Worm (Caenorhabditis elegans) whole organism, L1 larva: ENCODE data around the gene srh-194.
"Not testable (repeated sequence)": the region's sequence is repeated elsewhere in the genome, so short reads cannot be mapped to it uniquely, and the experiment has no call there.

Source experiments
- C34B4.2 ChIP-seq: sonication (generic microtip); optimal IDR thresholded peaks from 2 replicates; lab custom pipeline; 2017; ENCODE audit warnings: mild to moderate bottlenecking, missing genetic modification characterization, missing compliant biosample characterization
- blmp-1 ChIP-seq: fragments of 150-350 bp; optimal IDR thresholded peaks from 2 replicates; lab custom pipeline; 2014; ENCODE audit warnings: missing biosample characterization, missing genetic modification characterization
- ceh-8 ChIP-seq: fragments of 200-800 bp; sonication (Bioruptor generic); optimal IDR thresholded peaks from 2 replicates; lab custom pipeline; 2018; ENCODE audit warnings: mild to moderate bottlenecking, missing genetic modification characterization, moderate library complexity, missing compliant biosample characterization
- ceh-82 ChIP-seq, 3 experiments: fragments of 150-350 bp in 1 of 3; sonication (generic microtip) in 2 of 3; optimal IDR thresholded peaks; 2 replicates each; lab custom pipeline; 2014 to 2017; ENCODE audit warnings: missing biosample characterization in 3 of 3, missing genetic modification characterization in 3 of 3
- ceh-90 ChIP-seq: sonication (generic microtip); optimal IDR thresholded peaks from 2 replicates; lab custom pipeline; 2016; ENCODE audit warnings: missing genetic modification characterization, missing compliant biosample characterization
- dpl-1 ChIP-seq, 3 experiments: fragments of 150-350 bp in 2 of 3; sonication (generic microtip) in 1 of 3; optimal IDR thresholded peaks; 2 replicates each; lab custom pipeline; 2014 to 2017; ENCODE audit warnings: missing biosample characterization in 3 of 3, missing genetic modification characterization in 3 of 3, missing genetic modification reagents in 3 of 3
- efl-1 ChIP-seq, 4 experiments: fragments of 150-350 bp; optimal IDR thresholded peaks in 3 of 4; peaks in 1 of 4; 1 replicate in 1 of 4; 2 replicates in 3 of 4; lab custom pipeline; 2014; ENCODE audit warnings: missing biosample characterization in 2 of 4, missing genetic modification characterization in 2 of 4, missing genetic modification reagents in 2 of 4
- egl-13 ChIP-seq: sonication (generic microtip); optimal IDR thresholded peaks from 2 replicates; lab custom pipeline; 2016; ENCODE audit warnings: missing genotype, missing genetic modification reagents, missing genetic modification characterization, missing compliant biosample characterization
- elt-2 ChIP-seq: sonication (generic microtip); optimal IDR thresholded peaks from 2 replicates; lab custom pipeline; 2016; ENCODE audit warnings: missing genetic modification characterization, mild to moderate bottlenecking, inconsistent platforms, missing compliant biosample characterization, missing genetic modification reagents
- fkh-4 ChIP-seq: sonication (generic microtip); optimal IDR thresholded peaks from 2 replicates; lab custom pipeline; 2016; ENCODE audit warnings: missing compliant biosample characterization, missing genetic modification characterization, borderline replicate concordance
- lin-14 ChIP-seq: fragments of 200-800 bp; sonication (Bioruptor generic); optimal IDR thresholded peaks from 2 replicates; lab custom pipeline; 2018; ENCODE audit warnings: mild to moderate bottlenecking, missing genetic modification characterization, moderate library complexity, missing compliant biosample characterization
- lin-35 ChIP-seq, 2 experiments: fragments of 150-350 bp; optimal IDR thresholded peaks; 2 replicates each; lab custom pipeline; 2014; ENCODE audit warnings: missing biosample characterization in 2 of 2, missing genetic modification characterization in 2 of 2, missing genetic modification reagents in 2 of 2
- lin-39 ChIP-seq: fragments of 150-350 bp; optimal IDR thresholded peaks from 2 replicates; lab custom pipeline; 2014; ENCODE audit warnings: missing biosample characterization, missing genetic modification reagents, missing genetic modification characterization
- lir-3 ChIP-seq: sonication (generic microtip); optimal IDR thresholded peaks from 2 replicates; lab custom pipeline; 2016; ENCODE audit warnings: mild to moderate bottlenecking, missing genetic modification characterization, moderate library complexity, missing compliant biosample characterization; ENCODE audit not compliant: poor library complexity
- lsy-2 ChIP-seq, 2 experiments: fragments of 150-350 bp; optimal IDR thresholded peaks; 2 replicates each; lab custom pipeline; 2014; ENCODE audit warnings: missing biosample characterization in 2 of 2, missing genetic modification characterization in 2 of 2
- mef-2 ChIP-seq: fragments of 150-350 bp; optimal IDR thresholded peaks from 2 replicates; lab custom pipeline; 2014; ENCODE audit warnings: missing biosample characterization, missing genetic modification characterization
- mep-1 ChIP-seq: fragments of 150-350 bp; optimal IDR thresholded peaks from 2 replicates; lab custom pipeline; 2014; ENCODE audit warnings: missing biosample characterization, missing genetic modification characterization
- nhr-47 ChIP-seq: sonication (generic microtip); optimal IDR thresholded peaks from 2 replicates; lab custom pipeline; 2016; ENCODE audit warnings: mild to moderate bottlenecking, missing genetic modification characterization, moderate library complexity, missing compliant biosample characterization
- nhr-71 ChIP-seq: sonication (generic microtip); optimal IDR thresholded peaks from 2 replicates; lab custom pipeline; 2016; ENCODE audit warnings: mild to moderate bottlenecking, missing genetic modification characterization, moderate library complexity, missing compliant biosample characterization
- nhr-84 ChIP-seq: sonication (generic microtip); optimal IDR thresholded peaks from 2 replicates; lab custom pipeline; 2017; ENCODE audit warnings: missing biosample characterization, missing genetic modification characterization
- nhr-85 ChIP-seq: sonication (generic microtip); peaks from one replicate; lab custom pipeline; 2016; ENCODE audit warnings: missing genetic modification characterization, inconsistent platforms, missing compliant biosample characterization
- skn-1 ChIP-seq: fragments of 150-350 bp; optimal IDR thresholded peaks from 2 replicates; lab custom pipeline; 2014; ENCODE audit warnings: missing biosample characterization, missing genetic modification characterization
- snpc-4 ChIP-seq: fragments of 150-350 bp; optimal IDR thresholded peaks from 2 replicates; lab custom pipeline; 2014; ENCODE audit warnings: missing biosample characterization, missing genetic modification characterization
- sox-4 ChIP-seq: sonication (generic microtip); optimal IDR thresholded peaks from 2 replicates; lab custom pipeline; 2016; ENCODE audit warnings: missing genetic modification characterization, missing compliant biosample characterization
- sptf-1 ChIP-seq: fragments of 150-350 bp; optimal IDR thresholded peaks from 2 replicates; lab custom pipeline; 2014; ENCODE audit warnings: missing biosample characterization, missing genetic modification characterization
- unc-130 ChIP-seq: fragments of 150-350 bp; optimal IDR thresholded peaks from 2 replicates; lab custom pipeline; 2017; ENCODE audit warnings: missing biosample characterization, missing genetic modification characterization, inconsistent platforms
- unc-86 ChIP-seq: sonication (generic microtip); optimal IDR thresholded peaks from 2 replicates; lab custom pipeline; 2016; ENCODE audit warnings: missing genetic modification characterization, missing compliant biosample characterization
- unc-98 ChIP-seq: fragments of 200-800 bp; sonication (Bioruptor generic); IDR thresholded peaks from 2 replicates; pipeline ENCODE4 v1.3.6; 2022; ENCODE audit warnings: missing genetic modification characterization, missing compliant biosample characterization
- xbp-1 ChIP-seq: sonication (generic microtip); optimal IDR thresholded peaks from 2 replicates; lab custom pipeline; 2016; ENCODE audit warnings: missing genetic modification characterization, missing compliant biosample characterization
- ztf-4 ChIP-seq: fragments of 150-350 bp; optimal IDR thresholded peaks from 2 replicates; lab custom pipeline; 2014; ENCODE audit warnings: missing biosample characterization, missing genetic modification characterization

Gene srh-194

ce11 chrV:4293425-4293824, at the start of gene srh-194:
TSS of gene srh-194 (minus strand) at chrV:4293525.
- TF ChIP-seq nhr-85 (tag; lab: Kevin White, UChicago), result peak; percentile 6

- TF ChIP-seq skn-1 (tag; lab: Kevin White, UChicago), result peak; percentile 13
- no peak for TF ChIP-seq C34B4.2
Measured at ce11 chrV:4341736-4342135, 48.4 kb upstream of the srh-194 start.

- TF ChIP-seq nhr-47 (tag; lab: Kevin White, UChicago) (no peak), fkh-4 (tag; lab: Kevin White, UChicago) (no peak), snpc-4 (tag; lab: Kevin White, UChicago) (no peak), unc-98 (GFP tag; lab: Robert Waterston, UW) (no peak), efl-1 (optimal IDR thresholded peaks at IDR 0.05; lab: Kevin White, UChicago) (no peak), efl-1 (GFP tag; optimal IDR thresholded peaks at IDR 0.05 in 1 of 2; lab: Kevin White, UChicago) (no peak), ceh-8 (GFP tag; lab: Kevin White, UChicago) (no peak), dpl-1 (GFP tag; optimal IDR thresholded peaks at IDR 0.05; lab: Kevin White, UChicago) (no peak), ceh-90 (tag; lab: Kevin White, UChicago) (no peak), mef-2 (no peak), egl-13 (no peak), lir-3 (tag; lab: Kevin White, UChicago) (no peak), ztf-4 (tag; lab: Kevin White, UChicago) (no peak), ceh-82 (tag; optimal IDR thresholded peaks at IDR 0.05; lab: Kevin White, UChicago) (no peak), lin-14 (GFP tag; lab: Kevin White, UChicago) (no peak), unc-130 (tag; lab: Kevin White, UChicago) (no peak), sox-4 (tag; lab: Kevin White, UChicago) (no peak), sptf-1 (tag; lab: Kevin White, UChicago) (no peak), elt-2 (no peak)
Measured at ce11 chrV:4341208-4341607, 47.9 kb upstream of the srh-194 start, which contains the start of gene glrx-3. TSS of gene glrx-3 (minus strand) at chrV:4341308.

- peak; percentile 60 to 68 for TF ChIP-seq lin-35 (GFP tag; optimal IDR thresholded peaks at IDR 0.05; lab: Kevin White, UChicago)
- TF ChIP-seq ceh-90 (tag; lab: Kevin White, UChicago), result no peak
- TF ChIP-seq nhr-71 (tag; lab: Kevin White, UChicago), result peak; percentile 3
- TF ChIP-seq nhr-84 (tag; lab: Kevin White, UChicago), result no peak
- peak in 1 of 2 experiments; percentile 2 for TF ChIP-seq lsy-2 (tag; optimal IDR thresholded peaks at IDR 0.05; lab: Kevin White, UChicago)
- TF ChIP-seq efl-1 (optimal IDR thresholded peaks at IDR 0.05; lab: Kevin White, UChicago), result peak; percentile 81 to 86
- TF ChIP-seq efl-1 (GFP tag; optimal IDR thresholded peaks at IDR 0.05 in 1 of 2; lab: Kevin White, UChicago), result peak; percentile 85 to 98
- peak; percentile 12 for TF ChIP-seq nhr-47 (tag; lab: Kevin White, UChicago)
- no peak for TF ChIP-seq lin-39
- TF ChIP-seq xbp-1, result peak; percentile 8
- TF ChIP-seq dpl-1 (GFP tag; optimal IDR thresholded peaks at IDR 0.05; lab: Kevin White, UChicago), result peak; percentile 35 to 80 (median 53)
- TF ChIP-seq mep-1 (tag; lab: Kevin White, UChicago), result no peak
- TF ChIP-seq unc-86 (tag; lab: Kevin White, UChicago), result no peak
Measured at ce11 chrV:4339479-4339878, 46.2 kb upstream of the srh-194 start.

ce11 chrV:4336462-4336861, 43.1 kb upstream of the srh-194 start, which contains the start of gene irld-1:
TSS of gene irld-1 (plus strand) at chrV:4336762.
- not testable (repeated sequence) for TF ChIP-seq blmp-1, sptf-1, ztf-4 (tag; lab: Kevin White, UChicago)

- TF ChIP-seq nhr-47 (tag; lab: Kevin White, UChicago), result no peak
- peak; percentile 2 for TF ChIP-seq nhr-85 (tag; lab: Kevin White, UChicago)
Measured at ce11 chrV:4332450-4332849, 39.1 kb upstream of the srh-194 start, which contains the start of gene oac-12. TSS of gene oac-12 (minus strand) at chrV:4332550.
